Worm (Caenorhabditis elegans) whole organism, midembryonic: Measurements from ENCODE around the gene nhr-27.

Source experiments
- T22C8.4 ChIP-seq: fragments of 200-800 bp; sonication (Bioruptor generic); IDR thresholded peaks from 2 replicates; pipeline ENCODE4 v1.3.6; 2022; ENCODE audit warnings: missing genetic modification characterization, missing compliant biosample characterization
- cog-1 ChIP-seq: sonication (generic microtip); optimal IDR thresholded peaks from 2 replicates; lab custom pipeline; 2016; ENCODE audit warnings: missing genetic modification characterization, missing compliant biosample characterization
- flt-1 ChIP-seq: fragments of 200-800 bp; sonication (Bioruptor generic); IDR thresholded peaks from 2 replicates; pipeline ENCODE4 v1.3.6; 2022; ENCODE audit warnings: missing genetic modification characterization, missing compliant biosample characterization
- klf-2 ChIP-seq: fragments of 200-800 bp; sonication (Bioruptor generic); conservative IDR thresholded peaks from 2 replicates; pipeline ENCODE4 v1.3.6; 2022; ENCODE audit warnings: missing genetic modification reagents, missing genetic modification characterization, missing compliant biosample characterization
- med-1 ChIP-seq: sonication (generic microtip); optimal IDR thresholded peaks from 2 replicates; lab custom pipeline; 2017; ENCODE audit warnings: missing genetic modification characterization, mild to moderate bottlenecking, missing compliant biosample characterization, antibody characterized with exemption, missing genetic modification reagents; ENCODE audit not compliant: insufficient read depth
- ref-1 ChIP-seq: fragments of 200-800 bp; sonication (Bioruptor generic); conservative IDR thresholded peaks from 2 replicates; pipeline ENCODE4 v1.3.6; 2022; ENCODE audit warnings: missing genetic modification reagents, missing genetic modification characterization, missing compliant biosample characterization
- tab-1 ChIP-seq: fragments of 200-800 bp; sonication (Bioruptor generic); IDR thresholded peaks from 2 replicates; pipeline ENCODE4 v1.3.6; 2022; ENCODE audit warnings: missing genetic modification characterization, missing compliant biosample characterization
- ztf-23 ChIP-seq: fragments of 200-800 bp; sonication (Bioruptor generic); IDR thresholded peaks from 2 replicates; pipeline ENCODE4 v1.3.6; 2022; ENCODE audit warnings: missing genetic modification reagents, missing genetic modification characterization, missing compliant biosample characterization
- ztf-29 ChIP-seq: fragments of 200-800 bp; sonication (Bioruptor generic); IDR thresholded peaks from 2 replicates; pipeline ENCODE4 v1.3.6; 2022; ENCODE audit warnings: missing genetic modification reagents, missing genetic modification characterization, missing compliant biosample characterization

The nhr-27 gene

ce11 chrX:12693150-12693589 lies 114.9 kb downstream of the nhr-27 start:
- no peak for TF ChIP-seq ztf-29
- peak; percentile 65 for TF ChIP-seq flt-1 (GFP tag; lab: Robert Waterston, UW)
- peak; percentile 73; the same call in 1 of the 2 replicates for TF ChIP-seq ztf-23 (GFP tag; lab: Robert Waterston, UW)
- no peak for TF ChIP-seq klf-2 (GFP tag; lab: Robert Waterston, UW)

DNA sequence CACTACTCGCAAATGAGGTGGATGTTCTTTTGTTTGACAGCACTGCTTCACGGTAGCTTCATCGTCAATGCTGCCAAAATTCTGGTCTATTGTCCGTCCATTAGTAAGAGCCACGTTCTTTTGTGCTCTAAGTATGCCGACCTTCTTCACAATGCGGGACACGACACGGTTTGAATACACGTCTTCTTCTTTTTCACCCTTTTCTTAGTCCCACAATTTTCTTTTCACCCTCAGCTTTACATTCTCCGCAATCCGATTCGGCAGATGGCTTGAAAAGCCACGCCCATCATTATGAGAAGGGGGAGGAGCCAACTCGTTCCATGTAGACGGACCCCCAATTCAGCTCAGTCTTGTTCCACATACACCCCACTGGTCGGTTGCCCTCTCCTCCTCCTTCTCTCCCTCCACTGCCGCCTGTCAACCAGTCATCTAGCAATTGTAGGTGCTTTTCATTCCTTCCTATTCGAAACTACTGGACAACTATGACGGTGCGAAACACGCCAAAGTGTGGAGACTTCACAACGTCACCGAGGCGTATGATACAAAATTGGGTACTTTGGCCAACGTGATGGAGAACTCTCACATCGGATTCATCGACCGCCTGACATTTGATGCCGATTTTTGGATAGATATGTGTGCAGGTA lies 116.3 kb downstream of the nhr-27 start:
- TF ChIP-seq ref-1 (GFP tag; lab: Robert Waterston, UW): no peak
- TF ChIP-seq flt-1 (GFP tag; lab: Robert Waterston, UW): peak; percentile 76
- TF ChIP-seq med-1 (GFP tag; lab: Kevin White, UChicago): peak; percentile 8
- TF ChIP-seq klf-2 (GFP tag; lab: Robert Waterston, UW): no peak
- TF ChIP-seq T22C8.4 (GFP tag; lab: Robert Waterston, UW): no peak; the same call in 1 of the 2 replicates
- TF ChIP-seq tab-1 (GFP tag; lab: Robert Waterston, UW): peak; percentile 69; the same call in 1 of the 2 replicates
- TF ChIP-seq ztf-23 (GFP tag; lab: Robert Waterston, UW): 0 out of 2 replicates have a peak, but pooled peaks have one; percentile 24
- TF ChIP-seq ztf-29: no peak
- no peak for TF ChIP-seq cog-1 (tag; lab: Kevin White, UChicago)

DNA sequence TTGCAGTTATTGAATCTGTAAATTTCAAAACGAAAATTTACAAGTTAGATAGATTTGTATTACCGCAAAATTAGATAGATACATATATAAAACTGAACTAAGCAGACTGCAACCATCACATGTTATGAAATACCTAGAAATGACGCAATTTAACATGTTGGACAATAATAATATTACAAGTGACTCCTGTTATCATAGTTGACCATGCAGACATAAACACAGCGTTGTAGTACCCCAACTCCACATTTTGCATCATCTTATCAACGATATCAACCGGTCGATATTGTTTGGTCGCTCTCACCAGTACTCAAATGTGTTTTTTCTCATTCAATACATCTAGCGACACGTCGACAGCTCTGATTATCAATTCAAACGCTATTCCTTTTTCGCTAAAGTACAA lies 116.8 kb downstream of the nhr-27 start, which contains the start of gene ugt-50:
Gene ugt-50 (plus strand): TSS at position 268 of the 400 bp plus-strand sequence.
- no peak for TF ChIP-seq ztf-23 (GFP tag; lab: Robert Waterston, UW)
- no peak for TF ChIP-seq T22C8.4 (GFP tag; lab: Robert Waterston, UW)
- TF ChIP-seq ref-1 (GFP tag; lab: Robert Waterston, UW): no peak
- TF ChIP-seq cog-1 (tag; lab: Kevin White, UChicago): no peak
- no peak for TF ChIP-seq ztf-29
- TF ChIP-seq med-1 (GFP tag; lab: Kevin White, UChicago): no peak

DNA sequence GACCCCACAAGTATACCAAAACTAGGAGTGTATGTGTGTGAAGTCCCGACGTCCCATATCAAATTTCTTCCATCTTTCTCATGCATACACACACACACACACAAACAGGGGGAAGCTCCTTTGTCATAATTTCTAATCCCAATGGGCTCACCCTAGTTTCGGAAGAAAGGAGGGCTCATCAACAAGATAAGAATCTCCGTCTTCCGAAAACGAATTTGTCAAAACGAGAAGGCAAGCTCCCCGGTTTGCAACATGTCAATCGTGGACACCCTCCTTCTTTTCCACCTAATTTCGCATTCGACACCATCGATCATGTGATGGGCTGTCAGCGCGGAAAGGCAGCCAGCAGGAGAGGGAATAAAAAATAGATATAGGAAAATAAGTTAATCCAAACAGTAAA lies 117.8 kb downstream of the nhr-27 start:
- TF ChIP-seq flt-1 (GFP tag; lab: Robert Waterston, UW) (no peak), ztf-29 (no peak), T22C8.4 (GFP tag; lab: Robert Waterston, UW) (no peak), ztf-23 (GFP tag; lab: Robert Waterston, UW) (no peak), ref-1 (GFP tag; lab: Robert Waterston, UW) (no peak), cog-1 (tag; lab: Kevin White, UChicago) (no peak), klf-2 (GFP tag; lab: Robert Waterston, UW) (no peak), med-1 (GFP tag; lab: Kevin White, UChicago) (no peak), tab-1 (GFP tag; lab: Robert Waterston, UW) (no peak)

DNA sequence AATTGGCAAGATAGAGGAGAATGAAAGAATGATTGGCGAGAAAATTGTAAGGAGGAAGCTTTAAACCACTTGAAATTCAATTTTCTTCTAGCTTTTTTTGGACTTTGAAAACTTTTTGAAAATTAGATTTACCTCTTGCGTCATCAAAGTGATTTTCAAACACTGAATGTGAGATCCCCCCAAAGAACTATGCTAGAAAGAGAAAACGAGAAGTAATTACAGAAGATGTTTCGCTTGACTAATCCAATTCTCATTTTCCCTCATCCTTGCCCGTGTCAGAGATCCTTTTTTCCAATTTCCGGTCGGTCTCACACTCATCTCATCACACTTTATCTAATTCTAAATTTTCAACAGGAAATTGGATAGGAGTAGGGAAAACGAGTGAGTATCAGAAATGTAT lies 118.2 kb downstream of the nhr-27 start:
- TF ChIP-seq T22C8.4 (GFP tag; lab: Robert Waterston, UW) (no peak), flt-1 (GFP tag; lab: Robert Waterston, UW) (no peak)

DNA sequence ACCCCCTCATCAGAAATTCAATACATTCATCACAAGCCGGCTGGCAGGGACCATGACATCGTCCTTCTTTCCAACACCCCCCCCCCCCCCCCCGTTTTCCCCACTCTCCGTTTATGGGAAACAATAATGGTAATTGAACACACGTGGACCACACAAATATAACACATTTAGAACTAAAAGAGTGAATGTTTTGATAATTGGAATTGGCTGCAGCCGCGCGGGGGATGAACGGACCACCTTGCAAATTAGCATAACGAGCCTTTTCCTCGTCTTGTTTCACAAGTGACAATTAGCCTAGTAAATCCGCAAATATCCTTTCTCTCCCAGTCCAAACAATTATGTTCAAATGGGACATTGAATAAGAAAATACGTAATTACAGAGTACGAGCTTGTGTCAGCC lies 119.5 kb downstream of the nhr-27 start:
- TF ChIP-seq ztf-23 (GFP tag; lab: Robert Waterston, UW) (no peak), ztf-29 (no peak), flt-1 (GFP tag; lab: Robert Waterston, UW) (no peak), ref-1 (GFP tag; lab: Robert Waterston, UW) (no peak)

DNA sequence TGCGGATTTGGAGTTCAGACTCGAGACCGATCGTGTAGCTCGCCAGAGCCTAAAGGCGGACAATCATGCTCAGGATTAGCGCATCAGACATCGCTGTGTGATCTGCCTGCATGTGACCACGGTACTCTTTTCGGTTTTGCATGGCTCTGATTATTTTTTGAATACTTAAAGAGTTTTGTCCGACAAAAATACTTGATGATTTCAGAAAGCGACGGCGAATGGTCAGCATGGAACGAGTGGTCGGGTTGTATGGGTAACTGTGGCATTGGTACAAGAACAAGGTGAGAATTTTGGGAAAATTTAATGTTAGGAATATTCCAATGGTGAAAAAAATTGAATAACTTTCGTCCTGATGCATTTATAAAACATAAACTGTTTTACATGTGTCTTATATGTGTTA lies 120.6 kb downstream of the nhr-27 start:
- TF ChIP-seq tab-1 (GFP tag; lab: Robert Waterston, UW) (no peak), ztf-29 (no peak), ztf-23 (GFP tag; lab: Robert Waterston, UW) (no peak), T22C8.4 (GFP tag; lab: Robert Waterston, UW) (no peak), ref-1 (GFP tag; lab: Robert Waterston, UW) (no peak), flt-1 (GFP tag; lab: Robert Waterston, UW) (no peak), cog-1 (tag; lab: Kevin White, UChicago) (no peak), klf-2 (GFP tag; lab: Robert Waterston, UW) (no peak), med-1 (GFP tag; lab: Kevin White, UChicago) (no peak)

DNA sequence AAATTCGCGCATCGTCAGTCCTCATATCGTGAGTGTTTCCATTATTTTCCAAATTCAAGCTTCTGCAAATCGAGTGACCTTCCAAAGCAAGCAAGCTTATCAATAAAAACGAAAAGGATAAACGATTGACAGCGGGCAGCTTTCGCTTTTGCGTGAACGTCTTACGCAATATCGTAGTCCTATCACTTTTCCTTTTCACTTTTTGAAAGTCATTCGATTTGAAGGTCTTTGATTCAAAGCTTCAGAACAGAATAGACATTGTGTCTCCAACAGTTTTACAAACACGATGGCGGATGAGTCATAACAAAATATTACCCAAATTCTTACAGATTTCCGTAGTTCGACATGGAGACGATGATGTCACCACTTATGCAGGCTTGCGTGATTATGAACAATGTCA lies 128.5 kb downstream of the nhr-27 start:
- no peak for TF ChIP-seq cog-1 (tag; lab: Kevin White, UChicago)
- no peak for TF ChIP-seq ztf-23 (GFP tag; lab: Robert Waterston, UW)
- no peak for TF ChIP-seq ztf-29

ce11 chrX:12678532-12678931 lies 129.6 kb downstream of the nhr-27 start, which contains the start of gene adt-1:
Gene adt-1, plus strand, starts transcription at chrX:12678832.
- TF ChIP-seq ref-1 (GFP tag; lab: Robert Waterston, UW): no peak
- TF ChIP-seq cog-1 (tag; lab: Kevin White, UChicago): no peak

DNA sequence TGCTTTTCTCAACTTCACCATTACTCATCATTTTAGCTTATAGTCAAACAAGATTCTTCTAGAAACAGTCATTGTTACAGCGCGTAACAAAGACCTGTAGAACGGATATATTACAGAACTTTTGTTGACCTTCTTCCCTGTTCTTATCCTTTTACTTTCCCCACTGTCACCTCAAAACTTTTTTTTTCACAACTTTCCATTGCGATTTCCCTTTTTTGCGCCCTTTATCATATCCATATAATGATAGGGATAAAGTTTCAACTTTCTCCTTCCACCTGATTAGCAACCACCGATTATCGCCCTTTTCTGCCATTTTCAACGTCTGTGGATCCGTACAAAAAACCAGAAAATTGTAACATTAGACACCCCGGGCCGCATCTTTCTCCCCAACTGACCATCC lies 131.0 kb downstream of the nhr-27 start:
- TF ChIP-seq tab-1 (GFP tag; lab: Robert Waterston, UW) (no peak), flt-1 (GFP tag; lab: Robert Waterston, UW) (no peak), med-1 (GFP tag; lab: Kevin White, UChicago) (no peak), ref-1 (GFP tag; lab: Robert Waterston, UW) (no peak)
